Worm (Caenorhabditis elegans) whole organism, mixed stage, embryonic: ENCODE results near the gene F15D4.2.

ENCODE experiments used
- ceh-43 ChIP-seq: fragments of 200-800 bp; sonication (Bioruptor generic); optimal IDR thresholded peaks from 2 replicates; lab custom pipeline; 2018; ENCODE audit warnings: mild to moderate bottlenecking, missing genetic modification characterization, moderate library complexity, missing compliant biosample characterization
- elt-1 ChIP-seq: sonication (generic microtip); optimal IDR thresholded peaks from 2 replicates; lab custom pipeline; 2017; ENCODE audit warnings: missing genetic modification characterization, mild to moderate bottlenecking, missing compliant biosample characterization, antibody characterized with exemption, moderate library complexity, borderline replicate concordance; ENCODE audit not compliant: insufficient read depth
- elt-3 ChIP-seq: fragments of 150-350 bp; optimal IDR thresholded peaks from 2 replicates; lab custom pipeline; 2014; ENCODE audit warnings: missing biosample characterization, missing genetic modification characterization
- lin-13 ChIP-seq: fragments of 150-350 bp; optimal IDR thresholded peaks from 2 replicates; lab custom pipeline; 2014; ENCODE audit warnings: missing biosample characterization, missing genetic modification characterization
- lsy-2 ChIP-seq: fragments of 150-350 bp; optimal IDR thresholded peaks from 2 replicates; lab custom pipeline; 2014; ENCODE audit warnings: missing biosample characterization, missing genetic modification characterization
- nhr-12 ChIP-seq: fragments of 150-350 bp; optimal IDR thresholded peaks from 2 replicates; lab custom pipeline; 2014; ENCODE audit warnings: missing biosample characterization, missing genetic modification characterization
- nhr-2 ChIP-seq: fragments of 150-350 bp; optimal IDR thresholded peaks from 2 replicates; lab custom pipeline; 2014; ENCODE audit warnings: missing biosample characterization, missing genetic modification characterization
- nhr-76 ChIP-seq: sonication (generic microtip); optimal IDR thresholded peaks from 2 replicates; lab custom pipeline; 2017; ENCODE audit warnings: missing biosample characterization, missing genetic modification characterization
- pha-4 ChIP-seq: fragments of 150-350 bp; optimal IDR thresholded peaks from 2 replicates; lab custom pipeline; 2018; ENCODE audit warnings: missing biosample characterization, missing genetic modification reagents, missing genetic modification characterization
- sptf-1 ChIP-seq: sonication (generic microtip); optimal IDR thresholded peaks from 2 replicates; lab custom pipeline; 2017; ENCODE audit warnings: mild to moderate bottlenecking, missing genetic modification characterization, moderate library complexity, missing compliant biosample characterization
- unc-39 ChIP-seq: fragments of 150-350 bp; optimal IDR thresholded peaks from 2 replicates; lab custom pipeline; 2014; ENCODE audit warnings: missing biosample characterization, missing genetic modification characterization
- unc-62 ChIP-seq: fragments of 150-350 bp; optimal IDR thresholded peaks from 2 replicates; lab custom pipeline; 2014; ENCODE audit warnings: missing biosample characterization, missing genetic modification reagents, missing genetic modification characterization
- ztf-11 ChIP-seq: fragments of 150-350 bp; optimal IDR thresholded peaks from 2 replicates; lab custom pipeline; 2014; ENCODE audit warnings: missing biosample characterization, missing genetic modification characterization

DNA sequence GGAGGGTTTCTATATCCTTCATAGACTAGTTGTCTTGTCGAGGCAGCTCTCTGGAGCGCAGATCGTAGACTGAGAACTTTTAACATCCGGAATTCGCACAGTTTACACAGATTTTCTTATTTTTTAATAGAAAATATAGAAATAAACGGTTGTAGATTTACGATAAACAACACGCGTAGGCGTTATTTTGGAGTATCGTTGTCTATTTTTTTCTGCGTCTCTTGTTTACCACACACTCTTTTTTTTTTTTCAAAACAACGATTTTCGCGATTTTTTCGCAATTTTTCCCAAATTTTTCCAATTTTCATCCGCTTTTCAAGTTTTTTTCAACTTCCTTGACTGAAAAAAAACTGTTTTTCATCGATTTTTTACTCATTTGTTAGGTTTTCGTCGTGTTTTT is 28.7 kb upstream of the F15D4.2 start, which contains the start of gene mecr-1:
- no peak for TF ChIP-seq unc-39 (tag; lab: Kevin White, UChicago)
- TF ChIP-seq ceh-43 (GFP tag; lab: Kevin White, UChicago) = no peak
- no peak for TF ChIP-seq lsy-2
- TF ChIP-seq elt-3 = no peak
- no peak for TF ChIP-seq nhr-76
- TF ChIP-seq lin-13 (tag; lab: Kevin White, UChicago) = no peak
- TF ChIP-seq nhr-2 (tag; lab: Kevin White, UChicago) = no peak
- TF ChIP-seq nhr-12 (tag; lab: Kevin White, UChicago) = no peak
- no peak for TF ChIP-seq unc-62 (GFP tag; lab: Kevin White, UChicago)
- TF ChIP-seq sptf-1 (tag; lab: Kevin White, UChicago) = no peak
- no peak for TF ChIP-seq elt-1 (tag; lab: Kevin White, UChicago)
- no peak for TF ChIP-seq pha-4 (tag; lab: Kevin White, UChicago)
- TF ChIP-seq ztf-11 (tag; lab: Kevin White, UChicago) = no peak
